Worm (Caenorhabditis elegans) whole organism, L4 larva: Measurements from ENCODE around the gene F56D1.1.

ENCODE experiments used
- R02D3.7 ChIP-seq: fragments of 150-350 bp; sonication (generic microtip); optimal IDR thresholded peaks from 3 replicates; lab custom pipeline; 2014; ENCODE audit warnings: missing biosample characterization, missing genetic modification characterization
- Y75B8A.6 ChIP-seq: fragments of 200-800 bp; sonication (Bioruptor generic); IDR thresholded peaks from 2 replicates; pipeline ENCODE4 v1.3.6; 2022; ENCODE audit warnings: missing genetic modification reagents, missing genetic modification characterization, missing compliant biosample characterization
- arid-1 ChIP-seq: fragments of 200-800 bp; sonication (Bioruptor generic); conservative IDR thresholded peaks from 2 replicates; pipeline ENCODE4 v1.3.6; 2022; ENCODE audit warnings: missing genetic modification reagents, missing genetic modification characterization, missing compliant biosample characterization
- ctbp-1 ChIP-seq: fragments of 200-800 bp; sonication (Bioruptor generic); IDR thresholded peaks from 2 replicates; pipeline ENCODE4 v1.3.6; 2022; ENCODE audit warnings: missing genetic modification reagents, missing genetic modification characterization, missing compliant biosample characterization
- dve-1 ChIP-seq: sonication (generic microtip); optimal IDR thresholded peaks from 2 replicates; lab custom pipeline; 2017; ENCODE audit warnings: antibody characterized with exemption, mild to moderate bottlenecking, missing genetic modification characterization, missing compliant biosample characterization; ENCODE audit not compliant: insufficient read depth
- lin-38 ChIP-seq: fragments of 200-800 bp; sonication (Bioruptor generic); IDR thresholded peaks from 2 replicates; pipeline ENCODE4 v1.3.6; 2022; ENCODE audit warnings: missing genetic modification reagents, missing genetic modification characterization, missing compliant biosample characterization
- nhr-48 ChIP-seq: sonication (generic microtip); optimal IDR thresholded peaks from 2 replicates; lab custom pipeline; 2016; ENCODE audit warnings: mild to moderate bottlenecking, missing genetic modification characterization, missing compliant biosample characterization
- pqm-1 ChIP-seq: sonication (generic microtip); optimal IDR thresholded peaks from 2 replicates; lab custom pipeline; 2017; ENCODE audit warnings: missing biosample characterization, missing genetic modification characterization

DNA sequence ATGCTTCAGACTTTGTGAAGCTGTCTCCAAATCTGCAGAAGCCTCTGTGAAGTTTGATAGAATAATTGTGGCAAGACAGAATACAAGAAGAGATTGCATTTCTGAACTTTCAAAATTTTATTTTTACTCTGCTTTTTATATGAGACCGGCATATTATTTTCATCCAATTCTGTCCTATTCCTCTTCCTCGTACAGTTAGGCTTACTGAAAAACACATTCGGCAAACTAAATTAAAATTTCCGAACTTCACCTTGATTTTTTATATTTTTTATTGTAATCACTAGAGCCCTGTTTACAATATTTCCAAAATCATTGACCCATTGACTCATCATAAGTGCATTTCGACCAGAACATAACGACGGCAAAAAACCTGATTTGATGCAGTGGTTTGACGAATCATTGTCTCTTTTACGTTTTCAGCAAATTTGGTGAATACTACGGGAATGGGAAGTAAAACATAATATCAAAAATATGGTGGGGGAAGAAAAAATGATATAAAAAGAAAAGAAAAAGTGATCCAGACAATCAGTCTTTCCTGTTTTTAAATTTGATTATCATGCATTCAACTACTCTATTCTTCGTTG, 19.8 kb downstream of the F56D1.1 start, which contains the start of the genes suex-1 and F12A10.9:
- TF ChIP-seq ctbp-1 (GFP tag; lab: Robert Waterston, UW) (no peak), dve-1 (no peak), nhr-48 (tag; lab: Kevin White, UChicago) (no peak), pqm-1 (no peak), Y75B8A.6 (GFP tag; lab: Robert Waterston, UW) (no peak), arid-1 (GFP tag; lab: Robert Waterston, UW) (no peak), lin-38 (GFP tag; lab: Robert Waterston, UW) (no peak), R02D3.7 (tag; lab: Kevin White, UChicago) (no peak)
